Fruit fly (Drosophila melanogaster): ENCODE data around the gene GstO1.

dm6 chr3L:8480944-8481343 is 43.7 kb downstream of the GstO1 start:
- no peak for TF ChIP-seq Hr96 (GFP tag; optimal IDR thresholded peaks at IDR 0.05)
- no peak for TF ChIP-seq CG11617 (GFP tag; optimal IDR thresholded peaks at IDR 0.05)
- TF ChIP-seq CG14711 (tag; optimal IDR thresholded peaks at IDR 0.05), result no peak
- TF ChIP-seq ovo (GFP tag; optimal IDR thresholded peaks at IDR 0.05), result no peak
